Worm (Caenorhabditis elegans): Measurements from ENCODE around the gene T22F7.4.

- TF ChIP-seq jun-1 (tag; optimal IDR thresholded peaks at IDR 0.05) (no peak), nhr-76 (tag; optimal IDR thresholded peaks at IDR 0.05) (no peak), ztf-11 (tag; optimal IDR thresholded peaks at IDR 0.05) (no peak), lin-39 (tag; optimal IDR thresholded peaks at IDR 0.05) (no peak), ceh-82 (tag; optimal IDR thresholded peaks at IDR 0.05) (no peak), nhr-28 (tag; optimal IDR thresholded peaks at IDR 0.05) (no peak), nhr-11 (tag; optimal IDR thresholded peaks at IDR 0.05) (no peak), fos-1 (tag; optimal IDR thresholded peaks at IDR 0.05) (no peak), skn-1 (tag; optimal IDR thresholded peaks at IDR 0.05) (no peak)
Observed at ce11 chrIII:530899-531298, 4.2 kb upstream of the T22F7.4 start.

Data from whole organism, L3 larva.